Worm (Caenorhabditis elegans): ENCODE data around the gene cyp-33C6.

ce11 chrV:2292240-2292639, 43.0 kb upstream of the cyp-33C6 start, which contains the start of gene nhr-115:
- TF ChIP-seq him-1 (tag; optimal IDR thresholded peaks at IDR 0.05) (no peak), nhr-90 (tag; optimal IDR thresholded peaks at IDR 0.05) (no peak), ZK185.1 (tag; optimal IDR thresholded peaks at IDR 0.05; ENCODE audit: poor library complexity, severe bottlenecking) (no peak), nfya-2 (GFP tag; IDR thresholded peaks at IDR 0.05) (no peak), ama-1 (optimal IDR thresholded peaks at IDR 0.05) (no peak), ama-1 (GFP tag; optimal IDR thresholded peaks at IDR 0.05) (no peak), ceh-91 (GFP tag; IDR thresholded peaks at IDR 0.05) (no peak), let-526 (GFP tag; IDR thresholded peaks at IDR 0.05) (no peak), egl-44 (GFP tag; IDR thresholded peaks at IDR 0.05) (no peak), B0019.2 (GFP tag; conservative IDR thresholded peaks at IDR 0.05) (no peak), nhr-27 (tag; optimal IDR thresholded peaks at IDR 0.05) (no peak), pha-4 (tag; optimal IDR thresholded peaks at IDR 0.05) (no peak)
